Fruit fly (Drosophila melanogaster): Measurements from ENCODE around the gene CG10898.

Gene CG10898

DNA sequence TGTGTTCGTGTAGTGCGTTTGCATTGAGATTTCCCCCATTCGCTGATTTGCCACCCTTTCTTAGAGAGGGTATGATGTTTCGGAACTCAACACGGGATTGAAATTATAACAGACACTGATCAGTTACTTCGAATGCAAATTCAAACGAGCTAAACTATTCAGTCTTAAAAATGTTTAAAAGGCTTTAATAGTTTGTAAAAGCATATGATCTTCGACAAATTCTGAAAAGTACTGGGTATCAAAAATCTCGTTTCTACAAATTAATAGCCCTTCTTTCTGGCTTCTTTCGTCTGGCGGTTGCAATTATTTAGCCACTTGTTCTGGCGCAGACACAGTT lies 24.6 kb downstream of the CG10898 start (continued):
- TF ChIP-seq CG2129 (GFP tag; IDR thresholded peaks at IDR 0.05; ENCODE audit: partially characterized antibody) (no peak), CG9215 (GFP tag; IDR thresholded peaks at IDR 0.05) (no peak), crol (GFP tag; IDR thresholded peaks at IDR 0.05) (no peak), Nf-YA (GFP tag; IDR thresholded peaks at IDR 0.05) (peak; percentile 64; the same call in 1 of the 2 replicates), CG8089 (GFP tag; optimal IDR thresholded peaks at IDR 0.05) (peak; percentile 43), z (GFP tag; IDR thresholded peaks at IDR 0.05) (no peak), CG30020 (tag; optimal IDR thresholded peaks at IDR 0.05) (no peak), CG2120 (GFP tag; optimal IDR thresholded peaks at IDR 0.05) (peak; percentile 60), klu (GFP tag; IDR thresholded peaks at IDR 0.05) (no peak), CG12299 (tag; optimal IDR thresholded peaks at IDR 0.05) (no peak), wek (GFP tag; optimal IDR thresholded peaks at IDR 0.05) (no peak), Rx (GFP tag; IDR thresholded peaks at IDR 0.05) (peak; percentile 55), CG4820 (GFP tag; optimal IDR thresholded peaks at IDR 0.05) (peak; percentile 41), CG5245 (GFP tag; optimal IDR thresholded peaks at IDR 0.05) (peak; percentile 52), CG31365 (tag; optimal IDR thresholded peaks at IDR 0.05) (peak; percentile 14), Xbp1 (GFP tag; optimal IDR thresholded peaks at IDR 0.05) (peak; percentile 76), CG12659 (GFP tag; optimal IDR thresholded peaks at IDR 0.05) (peak; percentile 39), hth (optimal IDR thresholded peaks at IDR 0.05) (no peak), abd-A (tag; optimal IDR thresholded peaks at IDR 0.05) (no peak), Mad (GFP tag; optimal IDR thresholded peaks at IDR 0.05) (peak; percentile 39), CG10366 (GFP tag; IDR thresholded peaks at IDR 0.05) (peak; percentile 80), CG7357 (GFP tag; IDR thresholded peaks at IDR 0.05) (peak; percentile 57; the same call in 1 of the 3 replicates), ara (GFP tag; IDR thresholded peaks at IDR 0.05) (peak; percentile 54; the same call in 1 of the 2 replicates), CG6791 (GFP tag; IDR thresholded peaks at IDR 0.05; ENCODE audit: partially characterized antibody) (no peak), CG9932 (GFP tag; IDR thresholded peaks at IDR 0.05) (no peak), CG6765 (GFP tag; optimal IDR thresholded peaks at IDR 0.05) (peak; percentile 11), CG16815 (GFP tag; optimal IDR thresholded peaks at IDR 0.05) (peak; percentile 31), CG34376 (GFP tag; optimal IDR thresholded peaks at IDR 0.05) (no peak), dysf (GFP tag; IDR thresholded peaks at IDR 0.05) (peak; percentile 75), dati (GFP tag; IDR thresholded peaks at IDR 0.05) (peak; percentile 73), kah (GFP tag; optimal IDR thresholded peaks at IDR 0.05) (peak; percentile 47), HHEX (GFP tag; optimal IDR thresholded peaks at IDR 0.05) (peak; percentile 65), CG8290 (GFP tag; optimal IDR thresholded peaks at IDR 0.05) (no peak), CG8290 (tag; optimal IDR thresholded peaks at IDR 0.05) (no peak), seq (GFP tag; IDR thresholded peaks at IDR 0.05) (peak; percentile 83), jigr1 (GFP tag; IDR thresholded peaks at IDR 0.05) (no peak), zen (tag; optimal IDR thresholded peaks at IDR 0.05) (peak; percentile 5), Antp (GFP tag; optimal IDR thresholded peaks at IDR 0.05) (peak; percentile 63), Six4 (GFP tag; optimal IDR thresholded peaks at IDR 0.05) (peak; percentile 53), mld (GFP tag; IDR thresholded peaks at IDR 0.05; ENCODE audit: partially characterized antibody) (no peak), CG4360 (GFP tag; IDR thresholded peaks at IDR 0.05) (no peak; the same call in 1 of the 2 replicates), Med (GFP tag) (peak; percentile 93), CG15696 (tag; optimal IDR thresholded peaks at IDR 0.05) (peak; percentile 21), Drgx (GFP tag; IDR thresholded peaks at IDR 0.05) (peak; percentile 95), H2.0 (GFP tag; IDR thresholded peaks at IDR 0.05) (peak; percentile 65), CG4328 (GFP tag; optimal IDR thresholded peaks at IDR 0.05) (no peak), CG7786 (GFP tag; optimal IDR thresholded peaks at IDR 0.05) (peak; percentile 44), gcm (GFP tag; optimal IDR thresholded peaks at IDR 0.05) (peak; percentile 48), h (optimal IDR thresholded peaks at IDR 0.05) (no peak), sisA (GFP tag; IDR thresholded peaks at IDR 0.05) (peak; percentile 69), Fer3 (tag; optimal IDR thresholded peaks at IDR 0.05) (peak; percentile 60), chif (GFP tag; optimal IDR thresholded peaks at IDR 0.05) (peak; percentile 51 to 59), CG17385 (GFP tag; optimal IDR thresholded peaks at IDR 0.05) (peak; percentile 75)

All from whole organism, embryonic.